Fruit fly (Drosophila melanogaster) whole organism, pupa: ENCODE data around the gene CG17350.

ENCODE experiments used
- CG13204 ChIP-seq: fragments of 200-800 bp; sonication (Bioruptor generic); optimal IDR thresholded peaks from 2 replicates; lab custom pipeline; 2018; ENCODE audit warnings: missing biosample characterization, mild to moderate bottlenecking, missing genetic modification characterization, moderate library complexity
- CG14655 ChIP-seq: fragments of 200-800 bp; sonication (Bioruptor generic); optimal IDR thresholded peaks from 3 replicates; lab custom pipeline; 2017; ENCODE audit warnings: mild to moderate bottlenecking, missing biosample characterization, missing genetic modification reagents, missing genetic modification characterization
- CG9948 ChIP-seq: fragments of 200-800 bp; sonication (Bioruptor generic); optimal IDR thresholded peaks from 2 replicates; lab custom pipeline; 2018; ENCODE audit warnings: missing biosample characterization, mild to moderate bottlenecking, missing genetic modification characterization, moderate library complexity
- fd96Ca ChIP-seq: fragments of 200-800 bp; sonication (Bioruptor generic); IDR thresholded peaks from 3 replicates; pipeline ENCODE4 v1.3.6; 2022; ENCODE audit warnings: missing biosample characterization, missing genetic modification characterization

- peak; percentile 84 for TF ChIP-seq CG9948 (tag; lab: Kevin White, UChicago)
- TF ChIP-seq CG13204 (GFP tag; lab: Kevin White, UChicago) = peak; percentile 71
- TF ChIP-seq fd96Ca (GFP tag; lab: Robert Waterston, UW) = peak; percentile 66
- TF ChIP-seq CG14655 (GFP tag; lab: Kevin White, UChicago) = peak; percentile 88
These were observed 17.8 kb downstream of the CG17350 start, which contains the start of gene CG17544 for dm6 chr2L:19398317-19399234.
